Worm (Caenorhabditis elegans) whole organism, L1 larva: ENCODE results near the gene cgt-3.

ENCODE experiments used
- C04F5.9 ChIP-seq: sonication (generic microtip); optimal IDR thresholded peaks from 2 replicates; lab custom pipeline; 2016; ENCODE audit warnings: missing genetic modification characterization, missing compliant biosample characterization
- C16A3.4 ChIP-seq: fragments of 150-350 bp; optimal IDR thresholded peaks from 2 replicates; lab custom pipeline; 2014; ENCODE audit warnings: missing biosample characterization, missing genetic modification characterization
- C34B4.2 ChIP-seq: sonication (generic microtip); optimal IDR thresholded peaks from 2 replicates; lab custom pipeline; 2017; ENCODE audit warnings: mild to moderate bottlenecking, missing genetic modification characterization, missing compliant biosample characterization
- alr-1 ChIP-seq: fragments of 200-800 bp; sonication (Bioruptor generic); optimal IDR thresholded peaks from 2 replicates; lab custom pipeline; 2018; ENCODE audit warnings: borderline replicate concordance, mild to moderate bottlenecking, missing genetic modification characterization, missing compliant biosample characterization
- ceh-63 ChIP-seq: fragments of 200-800 bp; sonication (Bioruptor generic); optimal IDR thresholded peaks from 2 replicates; lab custom pipeline; 2018; ENCODE audit warnings: mild to moderate bottlenecking, missing genetic modification characterization, missing compliant biosample characterization
- ceh-82 ChIP-seq, 3 experiments: fragments of 150-350 bp in 1 of 3; sonication (generic microtip) in 2 of 3; optimal IDR thresholded peaks; 2 replicates each; lab custom pipeline; 2014 to 2017; ENCODE audit warnings: missing biosample characterization in 3 of 3, missing genetic modification characterization in 3 of 3
- ces-1 ChIP-seq: fragments of 150-350 bp; optimal IDR thresholded peaks from 2 replicates; lab custom pipeline; 2014; ENCODE audit warnings: missing biosample characterization, missing genetic modification reagents, missing genetic modification characterization
- dsc-1 ChIP-seq: sonication (generic microtip); optimal IDR thresholded peaks from 2 replicates; lab custom pipeline; 2016; ENCODE audit warnings: mild to moderate bottlenecking, missing genetic modification characterization, missing compliant biosample characterization
- efl-1 ChIP-seq, 4 experiments: fragments of 150-350 bp; optimal IDR thresholded peaks in 3 of 4; peaks in 1 of 4; 1 replicate in 1 of 4; 2 replicates in 3 of 4; lab custom pipeline; 2014; ENCODE audit warnings: missing biosample characterization in 2 of 4, missing genetic modification characterization in 2 of 4, missing genetic modification reagents in 2 of 4
- egl-13 ChIP-seq: sonication (generic microtip); optimal IDR thresholded peaks from 2 replicates; lab custom pipeline; 2016; ENCODE audit warnings: missing genotype, missing genetic modification reagents, missing genetic modification characterization, missing compliant biosample characterization
- elt-2 ChIP-seq: sonication (generic microtip); optimal IDR thresholded peaks from 2 replicates; lab custom pipeline; 2016; ENCODE audit warnings: missing genetic modification characterization, mild to moderate bottlenecking, inconsistent platforms, missing compliant biosample characterization, missing genetic modification reagents
- elt-3 ChIP-seq, 6 experiments: fragments of 150-350 bp in 1 of 6; sonication (generic microtip); optimal IDR thresholded peaks; 2 replicates each; lab custom pipeline; 2017 to 2018; ENCODE audit warnings: missing biosample characterization in 6 of 6, missing genetic modification characterization in 6 of 6, inconsistent platforms in 1 of 6
- ets-5 ChIP-seq: fragments of 200-800 bp; sonication (Bioruptor generic); IDR thresholded peaks from 2 replicates; pipeline ENCODE4 v1.3.6; 2022; ENCODE audit warnings: missing genetic modification characterization, missing compliant biosample characterization
- fkh-10 ChIP-seq: sonication (generic microtip); optimal IDR thresholded peaks from 2 replicates; lab custom pipeline; 2017; ENCODE audit warnings: missing biosample characterization, missing genetic modification reagents, missing genetic modification characterization
- fkh-8 ChIP-seq: sonication (generic microtip); optimal IDR thresholded peaks from 2 replicates; lab custom pipeline; 2016; ENCODE audit warnings: mild to moderate bottlenecking, missing genetic modification characterization, missing compliant biosample characterization
- hlh-17 ChIP-seq: fragments of 200-800 bp; sonication (Bioruptor generic); optimal IDR thresholded peaks from 2 replicates; lab custom pipeline; 2018; ENCODE audit warnings: missing genetic modification characterization, mild to moderate bottlenecking, missing compliant biosample characterization, moderate library complexity, borderline replicate concordance
- hpl-2 ChIP-seq: fragments of 150-350 bp; optimal IDR thresholded peaks from 2 replicates; lab custom pipeline; 2014; ENCODE audit warnings: missing biosample characterization, missing genetic modification reagents, missing genetic modification characterization
- jun-1 ChIP-seq: fragments of 150-350 bp; optimal IDR thresholded peaks from 2 replicates; lab custom pipeline; 2014; ENCODE audit warnings: missing biosample characterization, missing genetic modification reagents, missing genetic modification characterization
- lin-14 ChIP-seq: fragments of 200-800 bp; sonication (Bioruptor generic); optimal IDR thresholded peaks from 2 replicates; lab custom pipeline; 2018; ENCODE audit warnings: mild to moderate bottlenecking, missing genetic modification characterization, moderate library complexity, missing compliant biosample characterization
- lin-15B ChIP-seq: fragments of 150-350 bp; sonication (generic microtip); optimal IDR thresholded peaks from 3 replicates; lab custom pipeline; 2014; ENCODE audit warnings: missing biosample characterization, missing genetic modification characterization
- lin-35 ChIP-seq, 2 experiments: fragments of 150-350 bp; optimal IDR thresholded peaks; 2 replicates each; lab custom pipeline; 2014; ENCODE audit warnings: missing biosample characterization in 2 of 2, missing genetic modification characterization in 2 of 2, missing genetic modification reagents in 2 of 2
- mab-9 ChIP-seq: fragments of 200-800 bp; sonication (Bioruptor generic); IDR thresholded peaks from 2 replicates; pipeline ENCODE4 v1.3.6; 2022; ENCODE audit warnings: missing genetic modification reagents, missing genetic modification characterization, missing compliant biosample characterization
- mdl-1 ChIP-seq, 2 experiments: fragments of 150-350 bp; optimal IDR thresholded peaks; 2 replicates each; lab custom pipeline; 2014 to 2017; ENCODE audit warnings: missing biosample characterization in 2 of 2, missing genetic modification characterization in 2 of 2, inconsistent platforms in 1 of 2
- nhr-20 ChIP-seq: sonication (generic microtip); optimal IDR thresholded peaks from 2 replicates; lab custom pipeline; 2016; ENCODE audit warnings: mild to moderate bottlenecking, missing genetic modification characterization, missing compliant biosample characterization
- nhr-237 ChIP-seq: fragments of 150-350 bp; optimal IDR thresholded peaks from 2 replicates; lab custom pipeline; 2014; ENCODE audit warnings: missing biosample characterization, missing genetic modification characterization
- nhr-28 ChIP-seq: fragments of 150-350 bp; optimal IDR thresholded peaks from 2 replicates; lab custom pipeline; 2014; ENCODE audit warnings: missing biosample characterization, missing genetic modification characterization
- nhr-71 ChIP-seq: sonication (generic microtip); optimal IDR thresholded peaks from 2 replicates; lab custom pipeline; 2016; ENCODE audit warnings: mild to moderate bottlenecking, missing genetic modification characterization, moderate library complexity, missing compliant biosample characterization
- nhr-85 ChIP-seq: sonication (generic microtip); peaks from one replicate; lab custom pipeline; 2016; ENCODE audit warnings: missing genetic modification characterization, inconsistent platforms, missing compliant biosample characterization
- pqm-1 ChIP-seq: sonication (generic microtip); optimal IDR thresholded peaks from 3 replicates; lab custom pipeline; 2017; ENCODE audit warnings: missing biosample characterization, missing genetic modification characterization
- rnt-1 ChIP-seq: sonication (generic microtip); optimal IDR thresholded peaks from 2 replicates; lab custom pipeline; 2016; ENCODE audit warnings: mild to moderate bottlenecking, missing genetic modification characterization, moderate library complexity, missing compliant biosample characterization
- snpc-4 ChIP-seq: fragments of 150-350 bp; optimal IDR thresholded peaks from 2 replicates; lab custom pipeline; 2014; ENCODE audit warnings: missing biosample characterization, missing genetic modification characterization
- snu-23 ChIP-seq: sonication (generic microtip); optimal IDR thresholded peaks from 2 replicates; lab custom pipeline; 2016; ENCODE audit warnings: missing genetic modification characterization, missing compliant biosample characterization
- swsn-7 ChIP-seq: sonication (generic microtip); optimal IDR thresholded peaks from 2 replicates; lab custom pipeline; 2016; ENCODE audit warnings: missing genetic modification characterization, missing compliant biosample characterization
- tbx-2 ChIP-seq: sonication (generic microtip); optimal IDR thresholded peaks from 2 replicates; lab custom pipeline; 2016; ENCODE audit warnings: missing genetic modification characterization, missing compliant biosample characterization
- tlp-1 ChIP-seq: fragments of 150-350 bp; optimal IDR thresholded peaks from 2 replicates; lab custom pipeline; 2014; ENCODE audit warnings: missing biosample characterization, missing genetic modification characterization
- unc-130 ChIP-seq: fragments of 150-350 bp; optimal IDR thresholded peaks from 2 replicates; lab custom pipeline; 2017; ENCODE audit warnings: missing biosample characterization, missing genetic modification characterization, inconsistent platforms
- unc-62 ChIP-seq: fragments of 150-350 bp; optimal IDR thresholded peaks from 2 replicates; lab custom pipeline; 2014; ENCODE audit warnings: missing biosample characterization, missing genetic modification reagents, missing genetic modification characterization
- unc-98 ChIP-seq: fragments of 200-800 bp; sonication (Bioruptor generic); IDR thresholded peaks from 2 replicates; pipeline ENCODE4 v1.3.6; 2022; ENCODE audit warnings: missing genetic modification characterization, missing compliant biosample characterization
- zag-1 ChIP-seq: fragments of 150-350 bp; optimal IDR thresholded peaks from 2 replicates; lab custom pipeline; 2014; ENCODE audit warnings: missing biosample characterization, missing genetic modification characterization
- zip-4 ChIP-seq: fragments of 200-800 bp; sonication (Bioruptor generic); optimal IDR thresholded peaks from 2 replicates; lab custom pipeline; 2018; ENCODE audit warnings: mild to moderate bottlenecking, missing genetic modification characterization, moderate library complexity, missing compliant biosample characterization

Gene cgt-3

DNA sequence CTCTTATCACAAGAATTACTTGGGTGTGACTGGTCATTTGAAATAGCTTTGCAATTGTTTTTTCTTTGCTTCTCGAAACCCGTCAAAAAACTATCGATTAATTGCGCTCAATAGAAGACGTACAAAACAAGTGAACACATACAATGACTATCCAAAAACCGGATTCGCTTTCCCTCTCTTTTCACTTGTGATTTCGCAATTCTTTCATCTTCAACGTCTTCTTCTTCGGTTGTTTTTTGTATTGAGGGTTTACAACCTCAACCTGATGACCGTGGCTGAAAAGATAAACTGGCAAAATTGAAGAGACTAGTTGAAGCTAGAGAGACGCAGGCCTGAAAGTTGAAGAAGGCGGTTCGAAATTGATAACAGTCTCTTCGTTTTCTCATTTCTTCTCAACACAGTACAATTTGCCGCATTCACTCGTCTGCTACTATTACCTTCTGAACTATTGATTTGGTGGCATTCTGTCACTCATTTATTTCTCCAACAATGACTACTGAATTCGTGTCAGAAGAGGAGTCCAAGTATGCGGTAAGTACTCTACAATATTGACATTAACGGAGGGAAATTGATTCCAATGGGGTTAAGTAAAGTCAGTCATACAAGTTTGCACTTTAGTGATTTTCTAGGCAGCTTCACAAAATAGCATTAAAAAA lies 25.0 kb upstream of the cgt-3 start (continued):
- TF ChIP-seq snu-23 (peak; percentile 32), mdl-1 (tag; optimal IDR thresholded peaks at IDR 0.05; lab: Kevin White, UChicago) (peak in 1 of 2 experiments; percentile 15), nhr-85 (tag; lab: Kevin White, UChicago) (peak; percentile 88), ces-1 (GFP tag; lab: Kevin White, UChicago) (no peak), fkh-10 (GFP tag; lab: Kevin White, UChicago) (no peak), zip-4 (GFP tag; lab: Kevin White, UChicago) (peak; percentile 28), lin-35 (GFP tag; optimal IDR thresholded peaks at IDR 0.05; lab: Kevin White, UChicago) (peak in 1 of 2 experiments; percentile 58), nhr-20 (no peak), tlp-1 (tag; lab: Kevin White, UChicago) (no peak), C34B4.2 (tag; lab: Kevin White, UChicago) (no peak), elt-2 (tag; lab: Kevin White, UChicago) (peak; percentile 28), elt-3 (tag; optimal IDR thresholded peaks at IDR 0.05; lab: Kevin White, UChicago) (peak in 5 of 6 experiments; percentile 21 to 96 (median 35)), zag-1 (tag; lab: Kevin White, UChicago) (no peak), mab-9 (no peak), unc-98 (no peak), tbx-2 (tag; lab: Kevin White, UChicago) (no peak), nhr-237 (tag; lab: Kevin White, UChicago) (no peak), pqm-1 (tag; lab: Kevin White, UChicago) (no peak), hlh-17 (GFP tag; lab: Kevin White, UChicago) (no peak), egl-13 (no peak), unc-62 (GFP tag; lab: Kevin White, UChicago) (no peak), ceh-82 (tag; optimal IDR thresholded peaks at IDR 0.05; lab: Kevin White, UChicago) (no peak), fkh-8 (no peak), efl-1 (optimal IDR thresholded peaks at IDR 0.05; lab: Kevin White, UChicago) (no peak), efl-1 (GFP tag; optimal IDR thresholded peaks at IDR 0.05 in 1 of 2; lab: Kevin White, UChicago) (peak in 1 of 2 experiments; percentile 90), ceh-63 (GFP tag; lab: Kevin White, UChicago) (no peak), C16A3.4 (tag; lab: Kevin White, UChicago) (no peak), C04F5.9 (tag; lab: Kevin White, UChicago) (no peak), hpl-2 (GFP tag; lab: Kevin White, UChicago) (peak; percentile 6), alr-1 (tag; lab: Kevin White, UChicago) (no peak), ets-5 (GFP tag; lab: Robert Waterston, UW) (no peak), swsn-7 (tag; lab: Kevin White, UChicago) (no peak)

DNA sequence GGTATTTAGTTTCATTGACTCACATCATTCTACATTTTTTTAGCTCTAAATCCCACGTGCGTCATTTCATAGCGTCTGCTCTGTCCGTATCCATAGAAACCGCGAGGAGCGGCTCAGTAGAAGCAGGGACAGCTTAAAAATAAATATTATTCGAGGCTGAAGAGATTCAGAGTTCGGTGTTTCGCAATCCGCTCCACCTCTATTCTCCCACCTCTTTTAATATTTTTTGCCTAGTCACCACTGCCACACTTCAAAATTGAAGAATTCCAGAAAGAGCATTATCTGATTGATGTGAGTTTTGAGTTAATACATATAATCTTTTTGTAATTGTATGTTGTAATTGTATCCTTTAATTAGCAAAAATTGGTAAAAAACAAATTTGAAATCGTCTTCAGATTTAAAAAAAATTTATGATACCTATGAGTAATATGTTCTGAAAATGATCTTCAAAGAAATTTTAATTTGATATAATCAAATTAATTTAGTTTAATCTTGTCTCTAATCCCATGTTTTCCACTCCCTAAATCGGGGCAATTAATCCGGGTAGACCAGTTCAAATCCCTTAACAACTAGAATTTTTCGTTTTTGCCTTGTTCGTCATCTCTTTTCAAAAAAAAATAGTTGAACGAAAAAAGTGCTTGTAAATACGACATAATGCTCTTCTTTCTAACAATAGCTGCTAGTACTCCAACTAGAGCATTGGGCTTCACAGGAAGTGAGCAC lies 21.5 kb upstream of the cgt-3 start:
- TF ChIP-seq lin-15B (tag; lab: Kevin White, UChicago) (no peak), efl-1 (optimal IDR thresholded peaks at IDR 0.05; lab: Kevin White, UChicago) (no peak), efl-1 (GFP tag; optimal IDR thresholded peaks at IDR 0.05 in 1 of 2; lab: Kevin White, UChicago) (peak in 1 of 2 experiments; percentile 58), lin-14 (peak; percentile 25), fkh-10 (GFP tag; lab: Kevin White, UChicago) (no peak), fkh-8 (peak; percentile 87), nhr-71 (tag; lab: Kevin White, UChicago) (peak; percentile 26), dsc-1 (tag; lab: Kevin White, UChicago) (peak; percentile 65)

DNA sequence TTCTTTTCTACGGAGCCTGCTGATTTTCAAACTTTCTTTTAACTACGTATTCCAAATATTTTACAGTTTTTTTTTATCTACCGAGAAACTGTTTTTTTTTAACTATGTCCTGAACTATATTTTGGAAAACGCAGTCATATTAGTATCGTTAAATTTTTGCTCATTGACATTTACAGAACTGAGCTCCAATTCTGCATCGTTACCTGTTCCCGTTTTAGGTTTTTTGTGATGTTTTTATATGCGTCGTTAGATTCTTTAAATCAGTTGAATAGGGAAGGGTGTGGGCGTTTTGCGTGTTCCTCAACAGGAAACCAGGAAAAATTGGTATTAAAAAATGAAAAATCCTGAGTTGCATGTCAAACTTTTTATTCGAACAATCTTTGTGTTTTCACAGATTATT lies 18.3 kb upstream of the cgt-3 start:
- TF ChIP-seq nhr-28 (tag; lab: Kevin White, UChicago) (no peak), jun-1 (tag; lab: Kevin White, UChicago) (peak; percentile 26), C04F5.9 (tag; lab: Kevin White, UChicago) (no peak), unc-130 (tag; lab: Kevin White, UChicago) (no peak), snpc-4 (no peak), nhr-85 (tag; lab: Kevin White, UChicago) (no peak), rnt-1 (no peak), ces-1 (GFP tag; lab: Kevin White, UChicago) (no peak)
